Fruit fly (Drosophila melanogaster) whole organism, larva: ENCODE data around the gene CG9173.

Experiments used
- noc ChIP-seq: fragments of 200-800 bp; sonication (Bioruptor generic); optimal IDR thresholded peaks from 3 replicates; lab custom pipeline; 2019; ENCODE audit warnings: missing biosample characterization, mild to moderate bottlenecking, missing genetic modification characterization, moderate library complexity

CG9173 gene

DNA sequence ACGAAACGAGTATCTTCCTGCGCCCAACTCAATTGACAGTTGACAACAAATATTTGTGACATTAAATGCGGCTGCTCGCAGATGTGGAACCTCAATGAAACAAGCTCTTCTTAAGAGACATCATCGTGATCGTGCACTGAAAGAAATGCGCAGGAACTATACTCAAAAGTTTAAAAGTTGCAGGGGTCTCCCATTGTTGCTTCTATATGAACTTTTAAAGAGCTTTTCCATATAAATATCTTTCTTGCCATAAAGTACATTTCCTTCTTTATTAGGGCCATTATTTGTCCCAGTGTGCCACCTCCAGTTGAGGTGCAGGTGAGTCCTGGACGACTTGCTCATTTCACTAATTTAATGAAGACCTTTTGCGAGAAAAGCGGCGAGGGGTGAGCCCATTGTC lies 35.2 kb downstream of the CG9173 start:
- no peak for TF ChIP-seq noc (tag; lab: Kevin White, UChicago)

DNA sequence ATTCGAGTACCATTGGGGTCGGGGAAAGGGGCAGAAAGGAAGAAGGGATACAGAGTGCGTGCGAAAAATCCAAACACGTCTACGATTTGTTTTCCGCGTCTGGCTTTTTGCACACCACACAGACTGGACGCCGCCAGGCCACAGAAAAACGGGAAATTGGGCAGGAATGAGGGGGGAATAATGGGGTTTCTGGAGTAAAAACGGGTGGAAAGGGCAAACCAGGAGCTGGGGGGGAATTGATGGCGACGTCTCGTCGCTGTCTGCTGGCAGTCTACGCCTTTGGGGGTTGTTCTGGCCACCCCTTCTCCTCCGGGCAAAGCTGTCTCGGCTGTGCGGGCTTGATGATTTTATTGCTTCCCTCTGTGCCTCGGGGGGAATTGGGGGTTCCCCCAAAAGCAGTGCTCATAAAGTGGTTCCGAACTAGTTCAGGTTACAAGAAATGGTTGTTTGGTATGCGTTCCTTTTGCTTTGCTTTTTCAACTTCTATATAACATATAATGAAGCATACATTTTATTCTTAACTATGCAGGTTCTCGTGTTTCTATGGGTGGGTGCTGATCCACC lies 37.5 kb downstream of the CG9173 start:
- TF ChIP-seq noc (tag; lab: Kevin White, UChicago) = no peak

DNA sequence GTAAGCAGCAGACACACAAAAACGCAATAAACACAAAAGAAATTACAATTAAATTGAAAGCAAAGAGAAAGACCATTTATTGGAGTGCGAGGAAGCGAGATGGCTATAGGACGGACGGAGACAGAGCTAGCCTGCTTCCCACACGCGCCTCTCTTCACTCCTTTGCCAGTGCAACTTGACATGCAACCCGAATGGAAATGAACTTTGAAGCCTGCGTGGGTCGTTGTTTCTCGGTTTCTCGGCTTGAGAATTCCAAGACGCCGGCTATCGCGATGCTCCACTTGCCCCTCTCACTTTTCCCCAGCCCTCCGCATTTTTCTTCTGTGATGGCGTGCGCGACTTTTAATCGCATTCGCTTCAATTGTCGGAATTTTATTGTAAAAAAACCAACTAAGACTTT lies 42.3 kb downstream of the CG9173 start:
- no peak for TF ChIP-seq noc (tag; lab: Kevin White, UChicago)

DNA sequence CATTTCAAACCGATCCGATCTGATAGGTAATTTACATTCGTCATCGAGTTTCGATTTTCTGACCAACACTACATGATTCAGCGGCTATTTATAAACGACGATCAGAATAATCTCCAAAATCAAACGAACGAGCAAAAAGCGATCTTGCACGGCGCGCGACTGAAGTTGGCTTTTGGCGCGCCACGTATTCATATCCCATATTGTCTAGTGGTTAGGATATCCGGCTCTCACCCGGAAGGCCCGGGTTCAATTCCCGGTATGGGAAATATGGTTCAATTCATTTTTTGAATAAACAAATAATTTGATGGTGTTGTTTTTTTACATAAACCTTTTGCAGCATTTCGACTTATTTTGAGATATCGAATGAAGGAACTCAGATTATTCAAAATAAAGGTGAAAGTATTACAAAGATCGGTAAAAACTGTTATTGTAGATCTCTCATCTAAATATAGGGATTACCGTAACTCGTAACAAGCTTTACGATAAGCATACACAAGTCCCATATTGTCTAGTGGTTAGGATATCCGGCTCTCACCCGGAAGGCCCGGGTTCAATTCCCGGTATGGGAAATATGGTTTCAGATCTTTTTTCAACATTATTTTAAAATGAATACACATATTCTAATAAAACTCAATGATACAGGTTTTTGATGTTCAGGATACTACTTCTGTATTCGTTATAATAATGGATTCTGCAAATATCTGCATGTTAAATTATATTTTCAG lies 43.4 kb downstream of the CG9173 start:
- no peak for TF ChIP-seq noc (tag; lab: Kevin White, UChicago)

DNA sequence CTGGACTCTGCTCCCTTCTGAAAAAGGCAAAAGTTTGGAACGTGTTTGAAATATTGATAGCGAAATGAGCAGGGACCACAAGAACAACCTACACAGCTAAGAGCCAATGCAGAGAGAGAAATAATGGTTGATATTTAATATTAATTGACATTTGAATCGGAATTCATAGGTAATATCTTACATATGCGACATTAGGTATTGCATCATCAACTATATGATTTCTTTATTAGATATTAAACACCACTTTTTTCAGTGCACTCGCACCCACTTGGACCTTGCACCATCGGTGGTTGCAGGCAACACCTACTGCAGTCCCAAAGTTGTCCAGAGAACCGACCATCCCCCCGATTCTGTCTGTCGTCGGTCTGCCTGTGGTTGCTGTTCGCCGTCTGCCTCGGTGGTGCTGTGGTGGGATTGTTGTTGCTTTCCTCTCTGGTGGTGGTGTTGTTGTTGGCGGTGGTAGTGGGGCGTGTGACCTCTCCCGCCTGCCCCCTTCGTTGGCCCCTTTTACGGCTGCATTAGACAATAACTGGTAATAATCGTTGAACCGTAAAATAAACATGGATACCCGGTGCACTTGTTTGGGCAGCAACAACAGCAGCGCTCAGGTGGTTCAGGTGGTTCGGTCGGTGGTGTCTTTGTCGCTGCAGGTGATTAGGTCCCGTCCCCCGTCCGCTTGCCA lies 44.3 kb downstream of the CG9173 start:
- TF ChIP-seq noc (tag; lab: Kevin White, UChicago) = no peak

DNA sequence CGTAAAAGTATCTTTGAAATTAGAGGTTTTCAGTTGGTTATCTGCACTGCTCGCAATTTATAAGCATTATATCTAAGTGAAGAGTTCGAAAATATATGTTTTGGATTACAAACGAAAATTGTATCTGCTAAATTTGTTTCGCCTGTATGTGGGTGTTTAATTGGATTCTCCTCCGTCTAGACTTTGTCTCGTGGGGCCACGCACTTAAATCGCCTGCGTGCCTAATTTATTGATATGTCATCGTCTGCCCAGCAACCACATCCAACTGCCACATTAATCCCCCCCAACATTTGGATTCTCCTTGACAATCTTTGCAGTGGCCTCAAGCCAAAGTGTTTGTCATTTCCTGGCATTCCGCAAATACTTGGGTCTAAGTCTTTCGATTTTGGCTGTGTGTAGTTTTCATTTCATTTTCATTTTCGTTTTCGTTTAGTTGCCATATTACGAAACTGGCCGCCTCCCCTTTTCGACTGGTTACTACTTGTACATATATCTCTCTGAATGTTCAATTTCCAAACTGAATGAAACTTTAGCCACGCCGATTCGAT lies 45.1 kb downstream of the CG9173 start:
- TF ChIP-seq noc (tag; lab: Kevin White, UChicago) = no peak

DNA sequence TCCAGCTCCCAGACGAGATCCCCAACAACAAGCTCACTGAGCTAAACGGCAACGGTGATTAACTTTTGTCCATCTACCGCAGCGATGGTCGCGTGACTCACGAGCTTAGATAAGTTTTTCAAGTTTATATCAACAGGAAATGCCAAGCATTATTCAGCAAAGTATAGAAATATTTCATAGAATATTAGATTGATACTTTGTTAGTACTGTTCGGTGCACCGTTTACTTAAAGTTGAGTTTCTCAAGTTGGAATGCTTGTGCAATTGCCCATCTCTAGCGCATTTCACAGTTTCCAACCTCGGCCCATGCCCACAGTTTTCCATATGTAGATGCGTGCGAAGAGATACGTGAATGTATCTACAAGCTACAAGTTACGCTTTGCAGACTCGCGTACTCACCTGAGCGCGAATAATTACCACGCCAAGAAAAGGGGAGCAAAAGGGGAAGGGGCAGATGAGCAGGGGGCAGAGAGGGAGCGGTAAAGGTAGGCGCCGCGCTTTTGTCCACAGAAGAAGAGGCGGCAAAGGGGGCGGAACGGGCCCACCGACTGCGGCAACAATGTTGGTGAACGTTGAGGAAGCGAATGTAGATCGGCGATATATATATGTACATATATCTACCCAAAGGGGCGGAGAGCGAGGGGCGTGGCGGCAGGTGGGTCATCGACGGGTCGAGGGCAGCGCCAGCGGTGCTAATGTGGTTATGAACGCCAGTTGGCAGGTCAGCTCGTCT lies 47.1 kb downstream of the CG9173 start:
- no peak for TF ChIP-seq noc (tag; lab: Kevin White, UChicago)

DNA sequence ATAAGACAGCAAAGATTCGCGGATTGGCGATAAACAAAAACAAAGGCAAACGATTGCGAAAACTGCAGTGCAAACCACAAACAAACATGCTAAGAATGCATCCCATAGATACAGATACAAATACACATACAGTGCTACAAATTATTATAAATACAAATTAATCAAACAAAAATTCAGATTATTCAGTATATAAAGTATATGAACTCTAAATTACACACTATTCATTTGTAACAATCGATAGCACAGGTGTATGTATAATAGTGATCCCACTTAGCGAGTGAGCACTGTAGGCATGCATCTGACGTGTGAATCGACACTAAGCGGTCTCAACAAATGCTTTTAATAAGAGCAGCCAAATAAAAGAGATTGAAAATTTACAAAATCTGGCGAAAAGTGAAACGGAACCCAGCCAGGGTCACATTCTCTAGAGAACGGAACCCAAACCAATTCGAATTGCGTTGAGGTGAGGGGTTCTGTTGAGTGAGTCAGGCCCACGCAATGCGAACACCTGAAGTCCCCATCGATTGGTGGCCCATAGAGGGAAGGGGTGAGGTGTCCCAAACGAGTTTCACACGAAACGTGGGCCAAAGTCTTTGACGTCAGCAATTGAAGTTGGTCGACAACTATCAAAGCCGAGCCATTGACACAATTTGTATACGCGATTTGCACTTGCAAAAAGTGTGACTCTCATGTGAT lies 48.7 kb downstream of the CG9173 start:
- TF ChIP-seq noc (tag; lab: Kevin White, UChicago) = no peak
